Fruit fly (Drosophila melanogaster) whole organism, embryonic: Measurements from ENCODE around the gene fry.

ENCODE experiments used
- Adf1 ChIP-seq: fragments of 200-800 bp; sonication (Bioruptor generic); IDR thresholded peaks from 2 replicates; pipeline ENCODE4 v1.3.6; 2022; ENCODE audit warnings: missing biosample characterization, missing genetic modification characterization
- CG10543 ChIP-seq: fragments of 200-800 bp; sonication (Bioruptor generic); optimal IDR thresholded peaks from 3 replicates; lab custom pipeline; 2017; ENCODE audit warnings: missing biosample characterization, mild to moderate bottlenecking, missing genetic modification characterization, moderate library complexity
- CG14441 ChIP-seq: fragments of 200-800 bp; sonication (Bioruptor generic); IDR thresholded peaks from 2 replicates; pipeline ENCODE4 v1.3.6; 2022; ENCODE audit warnings: missing biosample characterization, missing genetic modification characterization
- CG15696 ChIP-seq: fragments of 200-800 bp; sonication (Bioruptor generic); optimal IDR thresholded peaks from 2 replicates; lab custom pipeline; 2019; ENCODE audit warnings: missing biosample characterization, mild to moderate bottlenecking, missing genetic modification characterization, moderate library complexity
- CG1603 ChIP-seq: fragments of 200-800 bp; sonication (Bioruptor generic); optimal IDR thresholded peaks from 2 replicates; lab custom pipeline; 2019; ENCODE audit warnings: missing biosample characterization, mild to moderate bottlenecking, missing genetic modification characterization, moderate library complexity
- CG17612 ChIP-seq: fragments of 200-800 bp; sonication (Bioruptor generic); IDR thresholded peaks from 2 replicates; pipeline ENCODE4 v1.3.6; 2022; ENCODE audit warnings: missing biosample characterization, missing genetic modification characterization
- CG1832 ChIP-seq: fragments of 200-800 bp; sonication (Bioruptor generic); optimal IDR thresholded peaks from 2 replicates; lab custom pipeline; 2017; ENCODE audit warnings: missing biosample characterization, mild to moderate bottlenecking, missing genetic modification characterization, inconsistent platforms
- CG18599 ChIP-seq: fragments of 200-800 bp; sonication (Bioruptor generic); optimal IDR thresholded peaks from 3 replicates; lab custom pipeline; 2017; ENCODE audit warnings: missing biosample characterization, missing genetic modification characterization, mild to moderate bottlenecking, moderate library complexity, missing genetic modification reagents
- CG2129 ChIP-seq: fragments of 200-800 bp; sonication (Bioruptor generic); IDR thresholded peaks from 2 replicates; pipeline ENCODE4 v1.3.6; 2022; ENCODE audit warnings: missing biosample characterization, missing genetic modification characterization; ENCODE audit not compliant: partially characterized antibody
- CG30431 ChIP-seq: fragments of 200-800 bp; sonication (Bioruptor generic); optimal IDR thresholded peaks from 2 replicates; lab custom pipeline; 2017; ENCODE audit warnings: missing biosample characterization, missing genetic modification characterization
- CG31441 ChIP-seq: fragments of 200-800 bp; sonication (Bioruptor generic); IDR thresholded peaks from 2 replicates; pipeline ENCODE4 v1.3.6; 2022; ENCODE audit warnings: missing biosample characterization, missing genetic modification characterization
- CG34224 ChIP-seq: fragments of 200-800 bp; sonication (Bioruptor generic); IDR thresholded peaks from 3 replicates; pipeline ENCODE4 v1.3.6; 2022; ENCODE audit warnings: missing biosample characterization, missing genetic modification characterization; ENCODE audit not compliant: partially characterized antibody
- CG3847 ChIP-seq: fragments of 200-800 bp; sonication (Bioruptor generic); IDR thresholded peaks from 2 replicates; pipeline ENCODE4 v1.3.6; 2022; ENCODE audit warnings: missing biosample characterization, missing genetic modification characterization
- CG7963 ChIP-seq: fragments of 200-800 bp; sonication (Bioruptor generic); IDR thresholded peaks from 3 replicates; pipeline ENCODE4 v1.3.6; 2022; ENCODE audit warnings: missing biosample characterization, missing genetic modification characterization; ENCODE audit not compliant: partially characterized antibody
- CG8089 ChIP-seq: fragments of 200-800 bp; sonication (Bioruptor generic); optimal IDR thresholded peaks from 3 replicates; lab custom pipeline; 2016; ENCODE audit warnings: missing biosample characterization, missing genetic modification characterization
- CG8359 ChIP-seq: fragments of 200-800 bp; sonication (Bioruptor generic); optimal IDR thresholded peaks from 2 replicates; lab custom pipeline; 2017; ENCODE audit warnings: missing biosample characterization, mild to moderate bottlenecking, missing genetic modification characterization, borderline replicate concordance
- D19A ChIP-seq: fragments of 200-800 bp; optimal IDR thresholded peaks from 3 replicates; lab custom pipeline; 2019; ENCODE audit warnings: missing biosample characterization, mild to moderate bottlenecking, missing genetic modification characterization, moderate library complexity
- Dll ChIP-seq: fragments of 200-800 bp; sonication (Bioruptor generic); IDR thresholded peaks from 4 replicates; pipeline ENCODE4 v1.3.6; 2022; ENCODE audit warnings: missing biosample characterization, missing genetic modification characterization; ENCODE audit not compliant: partially characterized antibody
- Doc2 ChIP-seq: fragments of 200-800 bp; sonication (Bioruptor generic); IDR thresholded peaks from 2 replicates; pipeline ENCODE4 v1.3.6; 2022; ENCODE audit warnings: missing biosample characterization, missing genetic modification characterization
- E2f2 ChIP-seq: fragments of 200-800 bp; sonication (Bioruptor generic); IDR thresholded peaks from 2 replicates; pipeline ENCODE4 v1.3.6; 2022; ENCODE audit warnings: missing biosample characterization, missing genetic modification characterization
- GATAe ChIP-seq: fragments of 200-800 bp; sonication (Bioruptor generic); conservative IDR thresholded peaks from 2 replicates; pipeline ENCODE4 v1.3.6; 2022; ENCODE audit warnings: missing biosample characterization, missing genetic modification characterization
- HLH4C ChIP-seq: fragments of 200-800 bp; sonication (Bioruptor generic); IDR thresholded peaks from 3 replicates; pipeline ENCODE4 v1.3.6; 2022; ENCODE audit warnings: missing biosample characterization, missing genetic modification characterization; ENCODE audit not compliant: partially characterized antibody
- HLH54F ChIP-seq: fragments of 200-800 bp; sonication (Bioruptor generic); optimal IDR thresholded peaks from 3 replicates; lab custom pipeline; 2016; ENCODE audit warnings: missing biosample characterization, missing genetic modification characterization
- Hey ChIP-seq: fragments of 200-800 bp; sonication (Bioruptor generic); optimal IDR thresholded peaks from 3 replicates; lab custom pipeline; 2018; ENCODE audit warnings: missing biosample characterization, mild to moderate bottlenecking, missing genetic modification characterization
- Hmr ChIP-seq: fragments of 200-800 bp; sonication (Bioruptor generic); optimal IDR thresholded peaks from 3 replicates; lab custom pipeline; 2017; ENCODE audit warnings: mild to moderate bottlenecking, missing biosample characterization, missing genetic modification reagents, missing genetic modification characterization
- MBD-R2 ChIP-seq: fragments of 200-800 bp; sonication (Bioruptor generic); IDR thresholded peaks from 2 replicates; pipeline ENCODE4 v1.3.6; 2022; ENCODE audit warnings: missing biosample characterization, missing genetic modification characterization
- Pdp1 ChIP-seq, 2 experiments: fragments of 200-800 bp; sonication (Bioruptor generic); optimal IDR thresholded peaks; 3 replicates each; lab custom pipeline; 2016; ENCODE audit warnings: missing biosample characterization in 2 of 2, missing genetic modification characterization in 2 of 2, mild to moderate bottlenecking in 1 of 2, moderate library complexity in 1 of 2
- Sox100B ChIP-seq: fragments of 200-800 bp; sonication (Bioruptor generic); optimal IDR thresholded peaks from 3 replicates; lab custom pipeline; 2018; ENCODE audit warnings: missing biosample characterization, mild to moderate bottlenecking, missing genetic modification characterization
- Stat92E ChIP-seq, 3 experiments: fragments of >200 bp in 2 of 3; fragments of 200-800 bp in 1 of 3; sonication (Bioruptor generic) in 1 of 3; optimal IDR thresholded peaks; 2 replicates each; lab custom pipeline; 2017 to 2019; ENCODE audit warnings: missing biosample characterization in 3 of 3, missing genetic modification characterization in 3 of 3, mild to moderate bottlenecking in 1 of 3, moderate library complexity in 1 of 3
- Trl ChIP-seq, 3 experiments: fragments of >200 bp in 2 of 3; fragments of 200-800 bp in 1 of 3; sonication (Bioruptor generic) in 1 of 3; optimal IDR thresholded peaks; 2 replicates in 1 of 3; 3 replicates in 2 of 3; lab custom pipeline; 2016 to 2017; ENCODE audit warnings: missing biosample characterization in 1 of 3, missing genetic modification characterization in 1 of 3
- ara ChIP-seq: fragments of 200-800 bp; sonication (Bioruptor generic); IDR thresholded peaks from 2 replicates; pipeline ENCODE4 v1.3.6; 2022; ENCODE audit warnings: missing biosample characterization, missing genetic modification characterization
- bigmax ChIP-seq: fragments of 200-800 bp; sonication (Bioruptor generic); optimal IDR thresholded peaks from 2 replicates; lab custom pipeline; 2018; ENCODE audit warnings: missing biosample characterization, mild to moderate bottlenecking, missing genetic modification characterization
- cato ChIP-seq: fragments of 200-800 bp; sonication (Bioruptor generic); optimal IDR thresholded peaks from 2 replicates; lab custom pipeline; 2016; ENCODE audit warnings: missing biosample characterization, missing genetic modification characterization, borderline replicate concordance
- caup ChIP-seq: fragments of 200-800 bp; sonication (Bioruptor generic); optimal IDR thresholded peaks from 3 replicates; lab custom pipeline; 2017; ENCODE audit warnings: missing biosample characterization, mild to moderate bottlenecking, missing genetic modification characterization, moderate library complexity; ENCODE audit not compliant: severe bottlenecking
- crol ChIP-seq: fragments of 200-800 bp; sonication (Bioruptor generic); IDR thresholded peaks from 2 replicates; pipeline ENCODE4 v1.3.6; 2022; ENCODE audit warnings: missing biosample characterization, missing genetic modification characterization
- cwo ChIP-seq: fragments of 200-800 bp; sonication (Bioruptor generic); optimal IDR thresholded peaks from 3 replicates; lab custom pipeline; 2017; ENCODE audit warnings: missing biosample characterization, missing genetic modification characterization, mild to moderate bottlenecking, moderate library complexity, missing genetic modification reagents
- disco-r ChIP-seq: fragments of 200-800 bp; sonication (Bioruptor generic); optimal IDR thresholded peaks from 2 replicates; lab custom pipeline; 2016; ENCODE audit warnings: missing biosample characterization, missing genetic modification characterization
- gsb ChIP-seq: fragments of 200-800 bp; sonication (Bioruptor generic); IDR thresholded peaks from 2 replicates; pipeline ENCODE4 v1.3.6; 2022; ENCODE audit warnings: missing biosample characterization, missing genetic modification characterization
- hbn ChIP-seq: fragments of 200-800 bp; sonication (Bioruptor generic); IDR thresholded peaks from 2 replicates; pipeline ENCODE4 v1.3.6; 2022; ENCODE audit warnings: missing biosample characterization, missing genetic modification characterization; ENCODE audit not compliant: partially characterized antibody
- maf-S ChIP-seq: fragments of 200-800 bp; sonication (Bioruptor generic); optimal IDR thresholded peaks from 2 replicates; lab custom pipeline; 2016; ENCODE audit warnings: missing biosample characterization, missing genetic modification characterization
- onecut ChIP-seq: fragments of 200-800 bp; sonication (Bioruptor generic); IDR thresholded peaks from 2 replicates; pipeline ENCODE4 v1.3.6; 2022; ENCODE audit warnings: missing biosample characterization, missing genetic modification characterization
- pita ChIP-seq: fragments of 200-800 bp; sonication (Bioruptor generic); optimal IDR thresholded peaks from 2 replicates; lab custom pipeline; 2017; ENCODE audit warnings: missing biosample characterization, mild to moderate bottlenecking, missing genetic modification characterization
- psq ChIP-seq: fragments of 200-800 bp; sonication (Bioruptor generic); optimal IDR thresholded peaks from 2 replicates; lab custom pipeline; 2017; ENCODE audit warnings: missing biosample characterization, missing genetic modification characterization
- pum ChIP-seq: fragments of 200-800 bp; sonication (Bioruptor generic); optimal IDR thresholded peaks from 2 replicates; lab custom pipeline; 2016; ENCODE audit warnings: missing biosample characterization, missing genetic modification characterization
- sug ChIP-seq: fragments of 200-800 bp; optimal IDR thresholded peaks from 2 replicates; lab custom pipeline; 2019; ENCODE audit warnings: missing biosample characterization, mild to moderate bottlenecking, missing genetic modification characterization, moderate library complexity
- tna ChIP-seq: fragments of 200-800 bp; sonication (Bioruptor generic); IDR thresholded peaks from 2 replicates; pipeline ENCODE4 v1.3.6; 2022; ENCODE audit warnings: missing biosample characterization, missing genetic modification characterization; ENCODE audit not compliant: partially characterized antibody
- usp ChIP-seq: fragments of >200 bp; optimal IDR thresholded peaks from 2 replicates; lab custom pipeline; 2017; ENCODE audit warnings: missing biosample characterization, missing genetic modification characterization
- vnd ChIP-seq: fragments of 200-800 bp; sonication (Bioruptor generic); IDR thresholded peaks from 3 replicates; pipeline ENCODE4 v1.3.6; 2022; ENCODE audit warnings: missing biosample characterization, missing genetic modification characterization; ENCODE audit not compliant: partially characterized antibody

The fry gene

dm6 chr3L:9692234-9692891 lies 13.5 kb upstream of the fry start (continued):
- no peak for TF ChIP-seq CG15696 (tag; lab: Kevin White, UChicago)
- no peak for TF ChIP-seq CG3847 (GFP tag; lab: Robert Waterston, UW)
- TF ChIP-seq ara (GFP tag; lab: Robert Waterston, UW), result 0 out of 2 replicates have a peak, but pooled peaks have one; percentile 19
- no peak for TF ChIP-seq Sox100B (GFP tag; lab: Kevin White, UChicago)
- peak; percentile 95 for TF ChIP-seq Adf1 (GFP tag; lab: Robert Waterston, UW)
- no peak for TF ChIP-seq CG2129 (GFP tag; lab: Robert Waterston, UW)
- TF ChIP-seq Stat92E (GFP tag; optimal IDR thresholded peaks at IDR 0.05; lab: Kevin White, UChicago), result no peak
- TF ChIP-seq tna (GFP tag; lab: Robert Waterston, UW), result peak; percentile 27; the same call in 1 of the 2 replicates
- TF ChIP-seq HLH54F, result no peak
- TF ChIP-seq vnd, result no peak
- TF ChIP-seq CG7963, result no peak
- TF ChIP-seq CG8359 (GFP tag; lab: Kevin White, UChicago), result no peak
- TF ChIP-seq Dll (GFP tag; lab: Robert Waterston, UW), result peak; percentile 55; the same call in 2 of the 4 replicates
- TF ChIP-seq hbn (GFP tag; lab: Robert Waterston, UW), result peak; percentile 64
- TF ChIP-seq CG30431 (GFP tag; lab: Kevin White, UChicago), result no peak
- no peak for TF ChIP-seq gsb (GFP tag; lab: Robert Waterston, UW)
- peak; percentile 10 for TF ChIP-seq bigmax (GFP tag; lab: Kevin White, UChicago)
- TF ChIP-seq Pdp1 (GFP tag; optimal IDR thresholded peaks at IDR 0.05; lab: Kevin White, UChicago), result peak in 1 of 2 experiments; percentile 23
- TF ChIP-seq crol (GFP tag; lab: Robert Waterston, UW), result no peak
- TF ChIP-seq CG1832 (GFP tag; lab: Kevin White, UChicago), result no peak
- no peak for TF ChIP-seq psq (GFP tag; lab: Kevin White, UChicago)
- no peak for TF ChIP-seq CG8089 (GFP tag; lab: Kevin White, UChicago)
- peak; percentile 73 for TF ChIP-seq CG34224 (GFP tag; lab: Robert Waterston, UW)
- TF ChIP-seq Trl (optimal IDR thresholded peaks at IDR 0.05; lab: Kevin White, UChicago), result peak; percentile 98 to 100
- no peak for TF ChIP-seq Trl (GFP tag; optimal IDR thresholded peaks at IDR 0.05; lab: Kevin White, UChicago)

DNA sequence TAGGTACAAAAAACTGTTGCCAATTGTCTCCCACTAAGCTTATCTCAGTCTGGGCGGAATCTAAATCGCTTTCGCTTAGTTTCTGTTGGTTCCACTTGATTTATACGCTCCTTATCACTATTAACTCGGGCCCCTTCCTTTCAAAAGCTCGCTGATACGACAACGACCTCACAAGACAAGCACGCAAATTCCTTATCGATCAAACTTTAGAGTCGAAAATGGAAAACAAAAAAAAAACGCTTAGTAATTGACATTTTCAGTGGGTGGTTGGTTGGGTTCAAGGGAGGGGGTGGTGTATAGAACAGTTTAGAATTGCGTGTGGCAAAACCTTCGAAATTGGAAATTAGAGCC lies 12.5 kb upstream of the fry start:
- peak; percentile 12 for TF ChIP-seq Hey (tag; lab: Kevin White, UChicago)
- no peak for TF ChIP-seq maf-S (GFP tag; lab: Kevin White, UChicago)
- no peak for TF ChIP-seq cato (GFP tag; lab: Kevin White, UChicago)
- TF ChIP-seq disco-r (GFP tag; lab: Kevin White, UChicago), result no peak
- TF ChIP-seq CG18599 (GFP tag; lab: Kevin White, UChicago), result peak; percentile 27
- TF ChIP-seq onecut (GFP tag; lab: Robert Waterston, UW), result peak; percentile 70
- TF ChIP-seq caup (GFP tag; lab: Kevin White, UChicago), result peak; percentile 12
- TF ChIP-seq sug (tag; lab: Kevin White, UChicago), result peak; percentile 95
- TF ChIP-seq CG10543 (GFP tag; lab: Kevin White, UChicago), result peak; percentile 51
- no peak for TF ChIP-seq pum (GFP tag; lab: Kevin White, UChicago)
- TF ChIP-seq E2f2 (GFP tag; lab: Robert Waterston, UW), result no peak
- TF ChIP-seq Hmr (GFP tag; lab: Kevin White, UChicago), result no peak
- TF ChIP-seq D19A (tag; lab: Kevin White, UChicago), result no peak
- TF ChIP-seq CG1603, result no peak
- no peak for TF ChIP-seq usp
- TF ChIP-seq HLH4C (GFP tag; lab: Robert Waterston, UW), result no peak
- no peak for TF ChIP-seq CG14441 (GFP tag; lab: Robert Waterston, UW)
- no peak for TF ChIP-seq pita (GFP tag; lab: Kevin White, UChicago)
- TF ChIP-seq cwo (GFP tag; lab: Kevin White, UChicago), result peak; percentile 74
- peak; percentile 4; the same call in 1 of the 2 replicates for TF ChIP-seq Adf1 (GFP tag; lab: Robert Waterston, UW)
- no peak for TF ChIP-seq Doc2
- 0 out of 2 replicates have a peak, but pooled peaks have one; percentile 5 for TF ChIP-seq MBD-R2 (GFP tag; lab: Robert Waterston, UW)
- TF ChIP-seq CG17612, result no peak
- TF ChIP-seq CG31441, result no peak
- peak; percentile 90 for TF ChIP-seq GATAe
